Fruit fly (Drosophila melanogaster) whole organism, embryonic: ENCODE measurements around the gene Mdh1.

ENCODE experiments used
- Atf6 ChIP-seq: fragments of 200-800 bp; sonication (Bioruptor generic); IDR thresholded peaks from 2 replicates; pipeline ENCODE4 v1.3.6; 2022; ENCODE audit warnings: missing biosample characterization, missing genetic modification characterization
- CG10147 ChIP-seq: fragments of 200-800 bp; sonication (Bioruptor generic); optimal IDR thresholded peaks from 2 replicates; lab custom pipeline; 2019; ENCODE audit warnings: missing biosample characterization, mild to moderate bottlenecking, missing genetic modification characterization, moderate library complexity
- CG10209 ChIP-seq: fragments of 200-800 bp; sonication (Bioruptor generic); optimal IDR thresholded peaks from 3 replicates; lab custom pipeline; 2017; ENCODE audit warnings: missing biosample characterization, mild to moderate bottlenecking, missing genetic modification characterization, missing genetic modification reagents
- CG10462 ChIP-seq: fragments of 200-800 bp; sonication (Bioruptor generic); optimal IDR thresholded peaks from 2 replicates; lab custom pipeline; 2016; ENCODE audit warnings: missing biosample characterization, missing genetic modification characterization
- CG10979 ChIP-seq: fragments of 200-800 bp; sonication (Bioruptor generic); optimal IDR thresholded peaks from 2 replicates; lab custom pipeline; 2018; ENCODE audit warnings: missing biosample characterization, mild to moderate bottlenecking, missing genetic modification characterization, moderate library complexity
- CG12071 ChIP-seq: fragments of 200-800 bp; sonication (Bioruptor generic); optimal IDR thresholded peaks from 3 replicates; lab custom pipeline; 2018; ENCODE audit warnings: missing biosample characterization, mild to moderate bottlenecking, missing genetic modification characterization
- CG12942 ChIP-seq: fragments of 200-800 bp; sonication (Bioruptor generic); optimal IDR thresholded peaks from 3 replicates; lab custom pipeline; 2016; ENCODE audit warnings: missing biosample characterization, missing genetic modification characterization
- CG13894 ChIP-seq: fragments of 200-800 bp; sonication (Bioruptor generic); optimal IDR thresholded peaks from 3 replicates; lab custom pipeline; 2018; ENCODE audit warnings: missing biosample characterization, mild to moderate bottlenecking, missing genetic modification characterization, moderate library complexity
- CG15696 ChIP-seq: fragments of 200-800 bp; sonication (Bioruptor generic); optimal IDR thresholded peaks from 2 replicates; lab custom pipeline; 2019; ENCODE audit warnings: missing biosample characterization, mild to moderate bottlenecking, missing genetic modification characterization, moderate library complexity
- CG16779 ChIP-seq: fragments of 200-800 bp; sonication (Bioruptor generic); IDR thresholded peaks from 2 replicates; pipeline ENCODE4 v1.3.6; 2022; ENCODE audit warnings: missing biosample characterization, missing genetic modification characterization
- CG18764 ChIP-seq: fragments of 200-800 bp; sonication (Bioruptor generic); optimal IDR thresholded peaks from 3 replicates; lab custom pipeline; 2016; ENCODE audit warnings: missing biosample characterization, missing genetic modification characterization
- CG2116 ChIP-seq: fragments of 200-800 bp; sonication (Bioruptor generic); optimal IDR thresholded peaks from 3 replicates; lab custom pipeline; 2018; ENCODE audit warnings: missing biosample characterization, mild to moderate bottlenecking, missing genetic modification characterization
- CG31224 ChIP-seq: fragments of 200-800 bp; sonication (Bioruptor generic); IDR thresholded peaks from 2 replicates; pipeline ENCODE4 v1.3.6; 2022; ENCODE audit warnings: missing biosample characterization, missing genetic modification characterization
- CG31441 ChIP-seq: fragments of 200-800 bp; sonication (Bioruptor generic); IDR thresholded peaks from 2 replicates; pipeline ENCODE4 v1.3.6; 2022; ENCODE audit warnings: missing biosample characterization, missing genetic modification characterization
- CG4820 ChIP-seq: fragments of 200-800 bp; sonication (Bioruptor generic); optimal IDR thresholded peaks from 3 replicates; lab custom pipeline; 2016; ENCODE audit warnings: missing biosample characterization, missing genetic modification characterization
- CG6254 ChIP-seq: fragments of 200-800 bp; sonication (Bioruptor generic); optimal IDR thresholded peaks from 3 replicates; lab custom pipeline; 2017; ENCODE audit warnings: mild to moderate bottlenecking, missing biosample characterization, missing genetic modification reagents, missing genetic modification characterization
- CG6791 ChIP-seq: fragments of 200-800 bp; sonication (Bioruptor generic); IDR thresholded peaks from 3 replicates; pipeline ENCODE4 v1.3.6; 2022; ENCODE audit warnings: missing biosample characterization, missing genetic modification characterization; ENCODE audit not compliant: partially characterized antibody
- CG6813 ChIP-seq: fragments of 200-800 bp; sonication (Bioruptor generic); optimal IDR thresholded peaks from 2 replicates; lab custom pipeline; 2017; ENCODE audit warnings: missing biosample characterization, missing genetic modification characterization, mild to moderate bottlenecking, moderate library complexity, missing genetic modification reagents
- CG8944 ChIP-seq: fragments of 200-800 bp; sonication (Bioruptor generic); optimal IDR thresholded peaks from 3 replicates; lab custom pipeline; 2016; ENCODE audit warnings: missing biosample characterization, missing genetic modification characterization
- CG9215 ChIP-seq: fragments of 200-800 bp; sonication (Bioruptor generic); IDR thresholded peaks from 2 replicates; pipeline ENCODE4 v1.3.6; 2022; ENCODE audit warnings: missing biosample characterization, missing genetic modification characterization
- CG9437 ChIP-seq: fragments of 200-800 bp; sonication (Bioruptor generic); optimal IDR thresholded peaks from 2 replicates; lab custom pipeline; 2018; ENCODE audit warnings: missing biosample characterization, mild to moderate bottlenecking, missing genetic modification characterization
- CG9727 ChIP-seq: fragments of 200-800 bp; sonication (Bioruptor generic); optimal IDR thresholded peaks from 3 replicates; lab custom pipeline; 2017; ENCODE audit warnings: missing biosample characterization, mild to moderate bottlenecking, missing genetic modification characterization
- HmgZ ChIP-seq: fragments of 200-800 bp; sonication (Bioruptor generic); optimal IDR thresholded peaks from 2 replicates; lab custom pipeline; 2018; ENCODE audit warnings: missing biosample characterization, mild to moderate bottlenecking, missing genetic modification characterization
- Lim3 ChIP-seq: fragments of 200-800 bp; sonication (Bioruptor generic); IDR thresholded peaks from 2 replicates; pipeline ENCODE4 v1.3.6; 2022; ENCODE audit warnings: missing biosample characterization, missing genetic modification characterization
- Mad ChIP-seq: fragments of 200-800 bp; sonication (Bioruptor generic); optimal IDR thresholded peaks from 2 replicates; lab custom pipeline; 2016; ENCODE audit warnings: missing biosample characterization, missing genetic modification characterization
- NC2α ChIP-seq: fragments of 200-800 bp; sonication (Bioruptor generic); optimal IDR thresholded peaks from 2 replicates; lab custom pipeline; 2016; ENCODE audit warnings: missing biosample characterization, missing genetic modification characterization
- PHDP ChIP-seq: fragments of 200-800 bp; sonication (Bioruptor generic); optimal IDR thresholded peaks from 3 replicates; lab custom pipeline; 2018; ENCODE audit warnings: missing biosample characterization, mild to moderate bottlenecking, missing genetic modification characterization, moderate library complexity
- Six4 ChIP-seq: fragments of 200-800 bp; sonication (Bioruptor generic); optimal IDR thresholded peaks from 2 replicates; lab custom pipeline; 2016; ENCODE audit warnings: missing biosample characterization, missing genetic modification characterization
- Ssrp ChIP-seq: fragments of 200-800 bp; sonication (Bioruptor generic); optimal IDR thresholded peaks from 2 replicates; lab custom pipeline; 2018; ENCODE audit warnings: missing biosample characterization, mild to moderate bottlenecking, missing genetic modification characterization, moderate library complexity
- br ChIP-seq: fragments of >200 bp; optimal IDR thresholded peaks from 2 replicates; lab custom pipeline; 2017
- cad ChIP-seq: fragments of >200 bp; optimal IDR thresholded peaks from 2 replicates; lab custom pipeline; 2017; ENCODE audit warnings: missing biosample characterization, missing genetic modification characterization
- corto ChIP-seq: fragments of 200-800 bp; sonication (Bioruptor generic); optimal IDR thresholded peaks from 2 replicates; lab custom pipeline; 2016; ENCODE audit warnings: missing biosample characterization, mild to moderate bottlenecking, missing genetic modification characterization, moderate library complexity
- crc ChIP-seq: fragments of 200-800 bp; sonication (Bioruptor generic); optimal IDR thresholded peaks from 2 replicates; lab custom pipeline; 2016; ENCODE audit warnings: missing biosample characterization, missing genetic modification characterization
- crol ChIP-seq: fragments of 200-800 bp; sonication (Bioruptor generic); IDR thresholded peaks from 2 replicates; pipeline ENCODE4 v1.3.6; 2022; ENCODE audit warnings: missing biosample characterization, missing genetic modification characterization
- cwo ChIP-seq: fragments of 200-800 bp; sonication (Bioruptor generic); optimal IDR thresholded peaks from 3 replicates; lab custom pipeline; 2017; ENCODE audit warnings: missing biosample characterization, missing genetic modification characterization, mild to moderate bottlenecking, moderate library complexity, missing genetic modification reagents
- emc ChIP-seq: fragments of 200-800 bp; sonication (Bioruptor generic); optimal IDR thresholded peaks from 2 replicates; lab custom pipeline; 2016; ENCODE audit warnings: missing biosample characterization, missing genetic modification characterization
- ftz-f1 ChIP-seq: fragments of 200-800 bp; sonication (Bioruptor generic); optimal IDR thresholded peaks from 2 replicates; lab custom pipeline; 2016; ENCODE audit warnings: missing biosample characterization, missing genetic modification characterization
- gce ChIP-seq: fragments of 200-800 bp; sonication (Bioruptor generic); IDR thresholded peaks from 3 replicates; pipeline ENCODE4 v1.3.6; 2022; ENCODE audit warnings: missing biosample characterization, missing genetic modification characterization
- grau ChIP-seq: fragments of 200-800 bp; optimal IDR thresholded peaks from 3 replicates; lab custom pipeline; 2019; ENCODE audit warnings: missing biosample characterization, mild to moderate bottlenecking, missing genetic modification characterization, moderate library complexity
- ham ChIP-seq: fragments of 200-800 bp; sonication (Bioruptor generic); IDR thresholded peaks from 2 replicates; pipeline ENCODE4 v1.3.6; 2022; ENCODE audit warnings: missing biosample characterization, missing genetic modification characterization
- hbn ChIP-seq: fragments of 200-800 bp; sonication (Bioruptor generic); IDR thresholded peaks from 2 replicates; pipeline ENCODE4 v1.3.6; 2022; ENCODE audit warnings: missing biosample characterization, missing genetic modification characterization; ENCODE audit not compliant: partially characterized antibody
- hkb ChIP-seq, 2 experiments: fragments of 200-800 bp in 1 of 2; fragments of >200 bp in 1 of 2; sonication (Bioruptor generic) in 1 of 2; IDR thresholded peaks in 1 of 2; optimal IDR thresholded peaks in 1 of 2; 2 replicates each; pipeline versions ENCODE4 v1.3.6 to Lab custom; 2017 to 2022; ENCODE audit warnings: missing biosample characterization in 1 of 2, missing genetic modification characterization in 1 of 2
- inv ChIP-seq: fragments of 200-800 bp; sonication (Bioruptor generic); IDR thresholded peaks from 2 replicates; pipeline ENCODE4 v1.3.6; 2022; ENCODE audit warnings: missing biosample characterization, missing genetic modification characterization; ENCODE audit not compliant: partially characterized antibody
- kay ChIP-seq: fragments of 200-800 bp; sonication (Bioruptor generic); optimal IDR thresholded peaks from 2 replicates; lab custom pipeline; 2016; ENCODE audit warnings: missing biosample characterization, missing genetic modification characterization
- ken ChIP-seq: fragments of 200-800 bp; sonication (Bioruptor generic); IDR thresholded peaks from 3 replicates; pipeline ENCODE4 v1.3.6; 2022; ENCODE audit warnings: missing biosample characterization, missing genetic modification characterization
- kni ChIP-seq: fragments of 200-800 bp; sonication (Bioruptor generic); optimal IDR thresholded peaks from 3 replicates; lab custom pipeline; 2017; ENCODE audit warnings: mild to moderate bottlenecking, missing biosample characterization, missing genetic modification reagents, missing genetic modification characterization
- pfk ChIP-seq: fragments of 200-800 bp; sonication (Bioruptor generic); optimal IDR thresholded peaks from 2 replicates; lab custom pipeline; 2018; ENCODE audit warnings: missing biosample characterization, mild to moderate bottlenecking, missing genetic modification characterization, moderate library complexity
- pum ChIP-seq: fragments of 200-800 bp; sonication (Bioruptor generic); optimal IDR thresholded peaks from 2 replicates; lab custom pipeline; 2016; ENCODE audit warnings: missing biosample characterization, missing genetic modification characterization
- salm ChIP-seq: fragments of 200-800 bp; sonication (Bioruptor generic); optimal IDR thresholded peaks from 2 replicates; lab custom pipeline; 2018; ENCODE audit warnings: missing biosample characterization, mild to moderate bottlenecking, missing genetic modification characterization

Mdh1 gene

DNA sequence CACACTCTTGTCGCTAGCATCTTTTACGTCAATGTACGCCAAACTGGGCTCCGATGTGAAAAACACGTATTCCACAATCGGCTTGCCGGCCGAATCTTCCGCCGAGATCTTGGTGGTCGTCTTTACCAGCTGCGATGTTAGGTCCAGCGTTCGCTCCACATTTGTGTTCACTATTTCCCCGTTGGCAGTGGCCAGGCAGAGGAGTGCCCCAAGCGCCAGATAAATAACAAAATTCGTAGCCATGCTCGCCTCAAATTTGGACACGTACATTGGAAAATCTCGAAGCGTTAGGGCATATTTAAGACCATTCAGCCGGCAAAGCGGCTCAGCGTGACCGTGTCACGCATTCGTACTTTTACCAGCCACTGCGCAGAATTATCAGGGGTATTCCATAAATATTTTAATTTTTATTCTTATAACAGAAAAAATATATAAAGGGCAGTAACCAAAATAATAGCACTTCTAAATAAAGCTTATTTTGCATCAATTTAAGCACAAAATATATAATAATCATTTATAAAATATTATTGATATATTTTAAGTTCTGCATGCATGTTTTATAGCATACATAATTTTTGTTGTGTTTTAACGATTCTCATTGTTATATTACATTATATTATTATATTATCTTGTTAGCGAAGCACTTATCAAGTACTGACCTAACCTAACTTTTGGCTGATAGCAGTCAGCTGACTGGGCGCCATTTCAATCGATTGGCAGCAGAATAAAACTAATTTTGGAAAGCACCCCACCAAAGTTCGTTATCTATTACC, 20.5 kb downstream of the Mdh1 start, which contains the start of the genes CG33303 and dpr19 (continued):
- TF ChIP-seq CG10979 (tag; lab: Kevin White, UChicago) (peak; percentile 84), corto (no peak), CG10209 (GFP tag; lab: Kevin White, UChicago) (peak; percentile 66), gce (GFP tag; lab: Robert Waterston, UW) (peak; percentile 76), PHDP (tag; lab: Kevin White, UChicago) (peak; percentile 90), CG15696 (tag; lab: Kevin White, UChicago) (peak; percentile 79), hkb (optimal IDR thresholded peaks at IDR 0.05; lab: Kevin White, UChicago) (no peak), hkb (GFP tag; IDR thresholded peaks at IDR 0.05; lab: Robert Waterston, UW) (peak; percentile 78), kay (peak; percentile 4), br (lab: Kevin White, UChicago) (no peak), kni (no peak), CG6813 (peak; percentile 65), emc (no peak), CG16779 (no peak), NC2α (GFP tag; lab: Kevin White, UChicago) (no peak), CG31224 (peak; percentile 41; the same call in 1 of the 2 replicates), Atf6 (GFP tag; lab: Robert Waterston, UW) (peak; percentile 70), CG4820 (GFP tag; lab: Kevin White, UChicago) (peak; percentile 41), CG31441 (GFP tag; lab: Robert Waterston, UW) (peak; percentile 94), CG18764 (GFP tag; lab: Kevin White, UChicago) (peak; percentile 51), grau (tag; lab: Kevin White, UChicago) (peak; percentile 85), cad (GFP tag; lab: Kevin White, UChicago) (no peak), Ssrp (tag; lab: Kevin White, UChicago) (peak; percentile 77), CG12942 (GFP tag; lab: Kevin White, UChicago) (peak; percentile 38), ham (no peak), HmgZ (peak; percentile 48), pfk (GFP tag; lab: Kevin White, UChicago) (peak; percentile 61), CG2116 (GFP tag; lab: Kevin White, UChicago) (peak; percentile 55), CG13894 (peak; percentile 72), crc (GFP tag; lab: Kevin White, UChicago) (no peak), CG9727 (GFP tag; lab: Kevin White, UChicago) (peak; percentile 83), CG9437 (peak; percentile 75), Lim3 (GFP tag; lab: Robert Waterston, UW) (no peak), ftz-f1 (GFP tag; lab: Kevin White, UChicago) (no peak), crol (GFP tag; lab: Robert Waterston, UW) (no peak), ken (no peak; the same call in 2 of the 3 replicates), CG8944 (GFP tag; lab: Kevin White, UChicago) (no peak), Six4 (GFP tag; lab: Kevin White, UChicago) (peak; percentile 47), CG12071 (no peak), CG10462 (GFP tag; lab: Kevin White, UChicago) (peak; percentile 20), inv (no peak), CG9215 (no peak), Mad (GFP tag; lab: Kevin White, UChicago) (no peak), CG6254 (GFP tag; lab: Kevin White, UChicago) (peak; percentile 38), CG10147 (GFP tag; lab: Kevin White, UChicago) (peak; percentile 72), pum (GFP tag; lab: Kevin White, UChicago) (no peak), cwo (peak; percentile 62), salm (tag; lab: Kevin White, UChicago) (peak; percentile 79), CG6791 (GFP tag; lab: Robert Waterston, UW) (no peak), hbn (no peak)
